Worm (Caenorhabditis elegans) whole organism, midembryonic: Measurements from ENCODE around the gene str-151.

ENCODE experiments used
- T22C8.4 ChIP-seq: fragments of 200-800 bp; sonication (Bioruptor generic); IDR thresholded peaks from 2 replicates; pipeline ENCODE4 v1.3.6; 2022; ENCODE audit warnings: missing genetic modification characterization, missing compliant biosample characterization
- cog-1 ChIP-seq: sonication (generic microtip); optimal IDR thresholded peaks from 2 replicates; lab custom pipeline; 2016; ENCODE audit warnings: missing genetic modification characterization, missing compliant biosample characterization
- klf-2 ChIP-seq: fragments of 200-800 bp; sonication (Bioruptor generic); conservative IDR thresholded peaks from 2 replicates; pipeline ENCODE4 v1.3.6; 2022; ENCODE audit warnings: missing genetic modification reagents, missing genetic modification characterization, missing compliant biosample characterization
- ref-1 ChIP-seq: fragments of 200-800 bp; sonication (Bioruptor generic); conservative IDR thresholded peaks from 2 replicates; pipeline ENCODE4 v1.3.6; 2022; ENCODE audit warnings: missing genetic modification reagents, missing genetic modification characterization, missing compliant biosample characterization
- tab-1 ChIP-seq: fragments of 200-800 bp; sonication (Bioruptor generic); IDR thresholded peaks from 2 replicates; pipeline ENCODE4 v1.3.6; 2022; ENCODE audit warnings: missing genetic modification characterization, missing compliant biosample characterization
- ztf-23 ChIP-seq: fragments of 200-800 bp; sonication (Bioruptor generic); IDR thresholded peaks from 2 replicates; pipeline ENCODE4 v1.3.6; 2022; ENCODE audit warnings: missing genetic modification reagents, missing genetic modification characterization, missing compliant biosample characterization

DNA sequence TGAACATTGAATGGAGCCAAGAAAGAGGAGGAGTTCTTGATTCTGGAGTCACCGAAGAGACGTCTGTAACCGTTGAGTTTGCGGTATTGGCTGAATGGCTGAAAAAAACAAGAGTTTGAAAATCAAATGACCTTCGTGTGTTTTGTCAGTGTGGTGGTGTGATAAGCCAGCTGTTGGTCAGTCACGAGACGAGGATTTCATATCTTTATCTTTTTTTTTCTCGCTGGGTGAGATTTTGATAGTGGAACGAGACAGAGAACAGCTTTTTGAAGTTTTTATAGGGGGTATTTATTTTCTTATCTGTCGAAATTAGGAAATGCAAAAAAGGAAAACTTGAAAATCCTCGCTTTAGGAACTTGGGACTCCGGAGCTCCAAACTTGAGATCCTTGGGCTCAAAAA, 18.5 kb downstream of the str-151 start:
- TF ChIP-seq ref-1 (GFP tag; lab: Robert Waterston, UW) (no peak), T22C8.4 (GFP tag; lab: Robert Waterston, UW) (no peak), ztf-23 (no peak), klf-2 (GFP tag; lab: Robert Waterston, UW) (no peak), cog-1 (tag; lab: Kevin White, UChicago) (no peak), tab-1 (GFP tag; lab: Robert Waterston, UW) (no peak)
